Fruit fly (Drosophila melanogaster) whole organism, adult: Measurements from ENCODE around the gene CG4998.
A peak's percentile ranks its signal among the peaks of the same experiment; 100 is the strongest.

ENCODE experiments used
- CG11617 ChIP-seq: fragments of 200-800 bp; sonication (Bioruptor generic); optimal IDR thresholded peaks from 2 replicates; lab custom pipeline; 2017; ENCODE audit warnings: mild to moderate bottlenecking, missing biosample characterization, missing genetic modification reagents, missing genetic modification characterization
- CG12768 ChIP-seq: fragments of 200-800 bp; sonication (Bioruptor generic); optimal IDR thresholded peaks from 2 replicates; lab custom pipeline; 2017; ENCODE audit warnings: missing biosample characterization, missing genetic modification characterization, mild to moderate bottlenecking, moderate library complexity, missing genetic modification reagents
- CG14711 ChIP-seq: fragments of 200-800 bp; sonication (Bioruptor generic); optimal IDR thresholded peaks from 2 replicates; lab custom pipeline; 2018; ENCODE audit warnings: missing biosample characterization, mild to moderate bottlenecking, missing genetic modification characterization, moderate library complexity
- CG1620 ChIP-seq: fragments of 200-800 bp; sonication (Bioruptor generic); optimal IDR thresholded peaks from 2 replicates; lab custom pipeline; 2016; ENCODE audit warnings: missing biosample characterization, missing genetic modification characterization
- CG33017 ChIP-seq: fragments of 200-800 bp; sonication (Bioruptor generic); optimal IDR thresholded peaks from 2 replicates; lab custom pipeline; 2018; ENCODE audit warnings: missing biosample characterization, mild to moderate bottlenecking, missing genetic modification characterization, moderate library complexity
- CG5204 ChIP-seq: fragments of 200-800 bp; sonication (Bioruptor generic); optimal IDR thresholded peaks from 2 replicates; lab custom pipeline; 2016; ENCODE audit warnings: missing biosample characterization, missing genetic modification characterization
- CG7045 ChIP-seq: fragments of 200-800 bp; sonication (Bioruptor generic); optimal IDR thresholded peaks from 2 replicates; lab custom pipeline; 2017; ENCODE audit warnings: missing biosample characterization, mild to moderate bottlenecking, missing genetic modification characterization
- CG7101 ChIP-seq: fragments of 200-800 bp; sonication (Bioruptor generic); optimal IDR thresholded peaks from 2 replicates; lab custom pipeline; 2018; ENCODE audit warnings: missing biosample characterization, mild to moderate bottlenecking, missing genetic modification characterization, moderate library complexity
- Clk ChIP-seq: fragments of 200-800 bp; sonication (Bioruptor generic); optimal IDR thresholded peaks from 2 replicates; lab custom pipeline; 2017; ENCODE audit warnings: missing biosample characterization, missing genetic modification characterization
- Crg-1 ChIP-seq: fragments of 200-800 bp; sonication (Bioruptor generic); optimal IDR thresholded peaks from 2 replicates; lab custom pipeline; 2016; ENCODE audit warnings: missing biosample characterization, missing genetic modification characterization
- Hr96 ChIP-seq: fragments of 200-800 bp; sonication (Bioruptor generic); optimal IDR thresholded peaks from 2 replicates; lab custom pipeline; 2016; ENCODE audit warnings: missing biosample characterization, missing genetic modification characterization
- Mnt ChIP-seq: fragments of 200-800 bp; sonication (Bioruptor generic); optimal IDR thresholded peaks from 2 replicates; lab custom pipeline; 2016; ENCODE audit warnings: missing biosample characterization, mild to moderate bottlenecking, missing genetic modification characterization
- bab1 ChIP-seq: fragments of 200-800 bp; sonication (Bioruptor generic); optimal IDR thresholded peaks from 3 replicates; lab custom pipeline; 2019; ENCODE audit warnings: missing biosample characterization, mild to moderate bottlenecking, missing genetic modification characterization, moderate library complexity
- cic ChIP-seq: fragments of 200-800 bp; sonication (Bioruptor generic); optimal IDR thresholded peaks from 2 replicates; lab custom pipeline; 2017; ENCODE audit warnings: missing biosample characterization, mild to moderate bottlenecking, missing genetic modification characterization, moderate library complexity
- cnc ChIP-seq, 2 experiments: fragments of >200 bp; optimal IDR thresholded peaks; 2 replicates each; lab custom pipeline; 2017
- kay ChIP-seq: fragments of 200-800 bp; sonication (Bioruptor generic); peaks from one replicate; lab custom pipeline; 2016; ENCODE audit warnings: missing biosample characterization, missing genetic modification characterization, borderline replicate concordance
- ovo ChIP-seq: fragments of 200-800 bp; sonication (Bioruptor generic); optimal IDR thresholded peaks from 2 replicates; lab custom pipeline; 2016; ENCODE audit warnings: missing biosample characterization, missing genetic modification characterization
- pad ChIP-seq: fragments of 200-800 bp; sonication (Bioruptor generic); optimal IDR thresholded peaks from 3 replicates; lab custom pipeline; 2017; ENCODE audit warnings: missing biosample characterization, missing genetic modification characterization, mild to moderate bottlenecking, moderate library complexity, missing genetic modification reagents
- tj ChIP-seq: fragments of 200-800 bp; sonication (Bioruptor generic); optimal IDR thresholded peaks from 3 replicates; lab custom pipeline; 2017; ENCODE audit warnings: missing biosample characterization, mild to moderate bottlenecking, missing genetic modification characterization, moderate library complexity
- toe ChIP-seq: fragments of 200-800 bp; sonication (Bioruptor generic); optimal IDR thresholded peaks from 2 replicates; lab custom pipeline; 2016; ENCODE audit warnings: missing biosample characterization, missing genetic modification characterization

The CG4998 gene

DNA sequence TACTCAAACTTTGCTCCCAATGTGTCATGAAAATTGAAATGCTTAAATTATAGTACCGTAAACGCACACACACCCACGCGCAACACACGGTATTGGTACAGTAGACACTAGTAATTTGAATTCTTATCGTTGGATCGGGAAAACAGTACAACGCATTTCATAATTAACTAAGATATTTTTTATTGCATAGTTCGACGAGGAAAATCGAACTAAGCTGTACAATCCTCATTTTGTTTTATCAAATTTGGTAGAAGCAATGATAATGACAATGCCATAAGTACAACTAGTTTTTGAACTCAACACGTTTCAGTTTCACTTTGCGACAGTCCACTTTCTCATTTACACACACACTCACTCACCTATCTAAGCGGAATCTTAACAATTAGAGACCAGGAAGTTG, 42.0 kb downstream of the CG4998 start:
- TF ChIP-seq CG11617 (GFP tag; lab: Kevin White, UChicago) (peak; percentile 58), CG1620 (GFP tag; lab: Kevin White, UChicago) (peak; percentile 26), tj (no peak), Mnt (GFP tag; lab: Kevin White, UChicago) (peak; percentile 30), ovo (GFP tag; lab: Kevin White, UChicago) (no peak), Clk (GFP tag; lab: Kevin White, UChicago) (no peak), pad (peak; percentile 41), cic (GFP tag; lab: Kevin White, UChicago) (no peak), CG7045 (GFP tag; lab: Kevin White, UChicago) (peak; percentile 38), cnc (optimal IDR thresholded peaks at IDR 0.05; lab: Kevin White, UChicago) (no peak), CG12768 (GFP tag; lab: Kevin White, UChicago) (peak; percentile 81), CG14711 (tag; lab: Kevin White, UChicago) (peak; percentile 67), Crg-1 (peak; percentile 60), CG33017 (tag; lab: Kevin White, UChicago) (peak; percentile 78), bab1 (peak; percentile 75), Hr96 (GFP tag; lab: Kevin White, UChicago) (peak; percentile 66), CG5204 (GFP tag; lab: Kevin White, UChicago) (no peak), kay (GFP tag; lab: Kevin White, UChicago) (peak; percentile 62), toe (GFP tag; lab: Kevin White, UChicago) (peak; percentile 73), CG7101 (tag; lab: Kevin White, UChicago) (peak; percentile 81)

DNA sequence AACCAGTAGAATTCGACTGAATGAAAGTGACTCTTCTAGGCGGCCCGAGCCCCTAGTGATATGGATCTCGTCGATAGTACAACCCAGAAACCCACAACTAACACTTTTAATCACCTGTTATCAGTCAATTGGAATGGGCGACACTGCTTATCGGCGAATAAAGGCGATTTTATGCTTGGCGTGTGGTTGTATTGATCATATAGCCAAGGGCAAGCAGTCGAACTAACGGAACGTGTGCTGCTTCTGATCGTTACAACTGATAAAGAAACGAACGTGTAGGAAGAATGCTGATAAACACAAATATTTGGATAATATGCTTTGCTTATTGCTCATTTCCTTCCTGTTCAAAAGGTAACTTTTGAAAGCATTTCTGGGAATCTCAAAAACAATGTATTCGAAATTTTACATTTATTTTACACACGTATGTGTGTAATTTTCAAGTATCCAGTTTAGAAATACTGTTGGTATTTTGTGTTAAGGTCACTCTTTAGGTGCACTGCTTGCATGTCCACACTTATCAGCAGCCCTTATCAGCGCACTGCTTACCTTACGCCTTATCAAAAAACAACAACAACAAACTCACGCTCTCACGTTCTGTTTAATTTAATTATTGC, 42.5 kb downstream of the CG4998 start, which contains the start of gene Agpat4:
Gene Agpat4 (minus strand): TSS at position 387 of the 614 bp plus-strand sequence.
- TF ChIP-seq CG12768 (GFP tag; lab: Kevin White, UChicago) (no peak), Mnt (GFP tag; lab: Kevin White, UChicago) (peak; percentile 3), ovo (GFP tag; lab: Kevin White, UChicago) (peak; percentile 77), Hr96 (GFP tag; lab: Kevin White, UChicago) (no peak), toe (GFP tag; lab: Kevin White, UChicago) (no peak), CG7101 (tag; lab: Kevin White, UChicago) (no peak), kay (GFP tag; lab: Kevin White, UChicago) (no peak), tj (no peak), CG7045 (GFP tag; lab: Kevin White, UChicago) (no peak), cic (GFP tag; lab: Kevin White, UChicago) (peak; percentile 91), Crg-1 (no peak)

dm6 chr3L:16383056-16383455, 44.3 kb downstream of the CG4998 start:
- no peak for TF ChIP-seq Hr96 (GFP tag; lab: Kevin White, UChicago)
- no peak for TF ChIP-seq pad
- TF ChIP-seq CG33017 (tag; lab: Kevin White, UChicago) = no peak
- no peak for TF ChIP-seq Clk (GFP tag; lab: Kevin White, UChicago)
- TF ChIP-seq ovo (GFP tag; lab: Kevin White, UChicago) = peak; percentile 44
- TF ChIP-seq CG14711 (tag; lab: Kevin White, UChicago) = no peak
- TF ChIP-seq CG11617 (GFP tag; lab: Kevin White, UChicago) = no peak
- no peak for TF ChIP-seq CG1620 (GFP tag; lab: Kevin White, UChicago)
- TF ChIP-seq kay (GFP tag; lab: Kevin White, UChicago) = peak; percentile 50
- no peak for TF ChIP-seq CG7045 (GFP tag; lab: Kevin White, UChicago)

DNA sequence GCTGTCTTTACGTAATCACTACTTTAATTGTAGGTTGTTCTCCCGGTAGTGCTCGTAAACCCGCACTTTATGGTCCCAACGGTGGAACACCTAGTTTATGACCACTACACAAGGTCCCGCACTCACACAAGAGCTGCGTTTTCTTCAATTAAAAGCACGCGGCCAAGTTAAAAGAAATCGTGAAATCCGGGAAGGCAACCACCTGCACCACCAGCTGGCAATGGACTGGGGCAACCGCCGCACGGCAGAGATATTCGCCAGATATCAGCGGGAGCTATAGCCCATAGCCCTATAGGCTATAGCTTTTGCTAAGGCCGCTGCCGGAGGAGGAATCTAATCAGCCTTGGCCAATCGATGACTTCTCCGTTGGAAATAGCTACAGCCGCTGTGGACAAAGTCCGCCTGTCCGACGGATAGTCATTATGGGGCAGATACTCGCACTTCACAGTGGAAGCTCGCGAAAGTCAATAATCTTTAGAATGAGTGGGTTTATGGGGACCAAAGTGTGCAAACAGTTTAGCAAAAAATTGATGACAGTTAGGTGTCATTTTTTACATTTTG, 45.4 kb downstream of the CG4998 start:
- TF ChIP-seq CG12768 (GFP tag; lab: Kevin White, UChicago) (peak; percentile 39), Hr96 (GFP tag; lab: Kevin White, UChicago) (peak; percentile 27), kay (GFP tag; lab: Kevin White, UChicago) (peak; percentile 70), cic (GFP tag; lab: Kevin White, UChicago) (peak; percentile 84), toe (GFP tag; lab: Kevin White, UChicago) (no peak), cnc (optimal IDR thresholded peaks at IDR 0.05; lab: Kevin White, UChicago) (no peak), Mnt (GFP tag; lab: Kevin White, UChicago) (peak; percentile 59), Crg-1 (no peak)

DNA sequence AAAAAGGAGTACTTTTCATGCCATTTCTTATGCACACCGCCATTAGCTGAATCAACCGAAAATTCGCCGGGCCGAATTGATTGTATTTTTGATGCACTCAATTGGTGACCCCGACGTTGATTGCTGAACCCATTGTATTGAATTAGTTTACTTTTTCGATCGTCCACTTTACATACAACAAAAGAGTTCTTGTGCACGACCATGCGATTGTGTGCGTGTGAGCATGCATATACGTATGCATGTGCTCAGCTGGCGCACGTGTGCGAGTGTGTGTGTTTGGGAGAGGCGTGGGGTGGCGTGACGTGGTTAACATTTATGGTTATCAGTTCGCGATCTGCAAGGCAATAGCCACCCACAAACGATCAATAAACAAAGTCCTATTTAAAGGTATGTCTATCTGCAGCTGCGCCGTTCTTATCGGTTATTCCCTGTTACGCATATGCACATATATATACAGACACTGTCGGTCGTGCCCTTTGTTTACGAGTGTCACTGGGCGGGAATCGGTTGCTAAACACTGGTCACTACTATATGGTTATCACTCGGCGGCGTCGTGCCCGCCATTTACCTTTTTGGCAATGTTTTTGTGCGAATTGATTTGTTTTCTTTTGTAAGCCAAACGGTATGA, 46.6 kb downstream of the CG4998 start:
- peak; percentile 89 for TF ChIP-seq kay (GFP tag; lab: Kevin White, UChicago)
- peak; percentile 86 for TF ChIP-seq bab1
- TF ChIP-seq CG1620 (GFP tag; lab: Kevin White, UChicago) = peak; percentile 3
- peak; percentile 96 for TF ChIP-seq Mnt (GFP tag; lab: Kevin White, UChicago)
- no peak for TF ChIP-seq CG11617 (GFP tag; lab: Kevin White, UChicago)
- TF ChIP-seq Clk (GFP tag; lab: Kevin White, UChicago) = no peak
- TF ChIP-seq ovo (GFP tag; lab: Kevin White, UChicago) = no peak
- TF ChIP-seq CG12768 (GFP tag; lab: Kevin White, UChicago) = peak; percentile 54
- peak; percentile 50 for TF ChIP-seq CG7045 (GFP tag; lab: Kevin White, UChicago)
- TF ChIP-seq cic (GFP tag; lab: Kevin White, UChicago) = peak; percentile 93
- peak; percentile 27 for TF ChIP-seq CG33017 (tag; lab: Kevin White, UChicago)
- peak; percentile 24 for TF ChIP-seq tj
- no peak for TF ChIP-seq toe (GFP tag; lab: Kevin White, UChicago)
- peak; percentile 42 for TF ChIP-seq CG7101 (tag; lab: Kevin White, UChicago)
- peak; percentile 45 for TF ChIP-seq pad
- TF ChIP-seq cnc (optimal IDR thresholded peaks at IDR 0.05; lab: Kevin White, UChicago) = no peak
